Worm (Caenorhabditis elegans): Measurements from ENCODE around the gene srg-41.

DNA sequence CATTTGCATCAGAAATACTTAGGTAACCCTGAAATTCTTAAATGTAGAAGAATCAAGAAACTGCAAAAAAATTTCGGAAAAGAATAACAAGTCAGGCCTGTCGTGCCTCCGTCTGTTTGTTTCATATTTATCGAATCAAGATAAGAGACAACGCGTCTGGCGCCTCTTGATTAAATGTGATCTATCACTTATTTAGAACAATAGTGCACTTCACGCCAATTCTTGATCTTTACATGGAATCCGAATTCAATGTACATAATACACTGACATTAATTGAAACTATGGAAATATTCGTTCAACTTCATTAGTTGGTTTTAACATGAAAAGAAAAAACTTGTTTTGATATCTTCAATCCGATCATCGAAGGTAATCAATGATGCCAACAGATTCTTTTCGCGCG is 39.2 kb downstream of the srg-41 start, which contains the start of gene mboa-2:
- TF ChIP-seq ztf-11 (tag; optimal IDR thresholded peaks at IDR 0.05): no peak
- no peak for TF ChIP-seq unc-39 (tag; optimal IDR thresholded peaks at IDR 0.05)
